Fruit fly (Drosophila melanogaster): Measurements from ENCODE around the gene CG9962.

DNA sequence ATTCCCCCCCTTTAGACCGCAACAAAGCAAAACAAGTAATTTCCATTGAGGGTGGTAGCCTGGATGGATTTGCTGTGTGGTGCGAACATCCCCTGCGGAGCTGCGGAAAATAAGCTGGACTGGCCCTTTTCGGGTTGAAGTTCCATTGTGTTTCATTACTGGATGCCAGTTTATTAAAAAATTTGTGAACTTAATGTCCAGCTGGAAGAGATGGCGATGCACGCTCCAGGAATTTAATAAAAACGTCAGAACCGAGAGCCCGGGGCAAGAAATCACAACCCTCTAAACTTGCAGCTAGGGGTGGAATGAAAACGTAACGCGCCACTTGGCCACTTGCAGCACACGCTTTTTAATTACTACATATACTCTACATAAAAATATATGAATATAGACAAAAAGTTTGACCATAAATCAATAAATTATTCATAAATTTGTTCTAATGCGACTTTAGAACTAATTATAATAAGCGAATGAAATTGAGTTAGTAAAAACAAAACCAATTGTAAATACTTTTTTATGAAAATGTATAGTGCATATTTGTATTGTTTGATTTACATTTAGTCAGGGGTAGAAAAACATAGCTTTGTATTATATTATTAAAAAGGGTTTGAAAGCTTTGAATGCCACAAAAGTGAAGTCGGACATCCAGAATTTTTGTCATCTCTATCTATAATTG lies 11.1 kb downstream of the CG9962 start:
- no peak for TF ChIP-seq CG34367 (tag; optimal IDR thresholded peaks at IDR 0.05)
- no peak for TF ChIP-seq CG17806 (tag; optimal IDR thresholded peaks at IDR 0.05)
- TF ChIP-seq EcR (GFP tag; optimal IDR thresholded peaks at IDR 0.05) = no peak
- TF ChIP-seq Pif1A (GFP tag; optimal IDR thresholded peaks at IDR 0.05) = no peak
- no peak for TF ChIP-seq gl (tag; optimal IDR thresholded peaks at IDR 0.05)
- no peak for TF ChIP-seq CG14655 (GFP tag; optimal IDR thresholded peaks at IDR 0.05)
- TF ChIP-seq CG4496 (GFP tag; IDR thresholded peaks at IDR 0.05) = no peak
- TF ChIP-seq Ets98B (GFP tag; IDR thresholded peaks at IDR 0.05) = no peak

All from whole organism, pupa.